Fruit fly (Drosophila melanogaster) whole organism, wandering third instar larva: Measurements from ENCODE around the gene lbl.

Experiments used
- Hr78 ChIP-seq: fragments of >200 bp; optimal IDR thresholded peaks from 2 replicates; lab custom pipeline; 2017; ENCODE audit warnings: missing biosample characterization, missing genetic modification characterization
- dl ChIP-seq, 2 experiments: fragments of 175-275, 200-275 bp in 1 of 2; fragments of 200-275 bp in 1 of 2; sonication (Bioruptor generic); optimal IDR thresholded peaks; lab custom pipeline; 2018; ENCODE audit warnings: mild to moderate bottlenecking in 2 of 2, missing biosample characterization in 2 of 2, missing genetic modification characterization in 2 of 2, moderate library complexity in 2 of 2; ENCODE audit not compliant: partially characterized antibody in 2 of 2, insufficient read depth in 1 of 2
- dsf ChIP-seq: sonication (Bioruptor generic); optimal IDR thresholded peaks from 2 replicates; lab custom pipeline; 2016; ENCODE audit warnings: missing biosample characterization, missing genetic modification characterization, borderline replicate concordance
- sv ChIP-seq: fragments of 200-800 bp; sonication (Bioruptor generic); optimal IDR thresholded peaks from 3 replicates; lab custom pipeline; 2016; ENCODE audit warnings: missing biosample characterization, missing genetic modification characterization

DNA sequence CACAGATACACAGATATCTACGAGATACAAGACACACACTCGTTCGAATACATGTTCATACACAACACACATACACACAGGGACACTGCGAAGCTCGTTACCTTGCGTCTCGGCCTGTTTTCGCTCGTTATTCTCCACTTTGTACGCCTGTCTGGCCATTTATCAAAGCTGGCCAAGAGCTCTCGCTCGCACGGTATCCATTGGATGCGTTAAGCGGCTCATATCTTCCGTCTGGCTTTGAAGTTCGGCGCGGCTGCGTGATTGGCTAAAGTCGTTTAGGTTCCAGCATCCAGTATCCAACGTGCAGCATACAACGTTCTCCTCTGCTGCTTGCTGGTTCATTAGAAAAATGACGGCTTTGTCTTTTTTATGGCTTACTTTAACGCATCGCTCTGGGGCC is 22.8 kb upstream of the lbl start:
- TF ChIP-seq sv (no peak), dsf (no peak), Hr78 (no peak), dl (GFP tag; optimal IDR thresholded peaks at IDR 0.05; lab: Kevin White, UChicago; ENCODE audit: insufficient read depth in 1 of 2, partially characterized antibody in 2 of 2) (no peak)
